Worm (Caenorhabditis elegans) whole organism, late embryonic: ENCODE data around the gene H10E21.4.

Source experiments
- pag-3 ChIP-seq: sonication (generic microtip); optimal IDR thresholded peaks from 2 replicates; lab custom pipeline; 2016; ENCODE audit warnings: missing compliant biosample characterization, missing genetic modification characterization, borderline replicate concordance
- pha-4 ChIP-seq: fragments of 150-350 bp; optimal IDR thresholded peaks from 2 replicates; lab custom pipeline; 2018; ENCODE audit warnings: missing biosample characterization, missing genetic modification reagents, missing genetic modification characterization

DNA sequence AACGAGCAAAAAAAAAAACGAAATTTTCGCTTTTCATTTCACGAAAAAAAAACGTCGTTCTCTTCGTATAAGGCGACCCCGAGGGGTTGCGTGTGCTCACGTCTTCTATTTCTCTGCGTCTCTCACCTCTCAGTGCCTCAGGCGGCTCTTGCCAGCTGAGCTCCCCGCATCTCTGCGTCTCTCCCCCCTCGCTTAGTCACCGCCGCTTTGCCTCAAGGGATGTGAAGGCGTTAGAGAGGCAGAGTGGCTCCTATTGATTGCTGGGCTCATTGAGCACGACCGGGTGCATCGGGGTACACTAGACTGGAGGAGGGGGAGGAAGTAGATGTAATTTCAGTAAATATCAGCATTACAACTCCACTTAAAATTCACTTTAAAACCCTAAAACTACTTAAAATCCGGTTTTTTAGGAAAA lies 6.1 kb upstream of the H10E21.4 start:
- TF ChIP-seq pag-3 (tag; lab: Kevin White, UChicago), result no peak
- TF ChIP-seq pha-4 (tag; lab: Kevin White, UChicago), result no peak
